Fruit fly (Drosophila melanogaster) whole organism, embryonic: Measurements from ENCODE around the gene CG44476.
A peak's percentile ranks its signal among the peaks of the same experiment; 100 is the strongest.

Experiments
- Ada2b ChIP-seq: fragments of 200-800 bp; sonication (Bioruptor generic); IDR thresholded peaks from 2 replicates; pipeline ENCODE4 v1.3.6; 2022; ENCODE audit warnings: missing biosample characterization, missing genetic modification characterization
- Aef1 ChIP-seq: fragments of 200-800 bp; sonication (Bioruptor generic); IDR thresholded peaks from 3 replicates; pipeline ENCODE4 v1.3.6; 2022; ENCODE audit warnings: missing biosample characterization, missing genetic modification characterization
- CG13123 ChIP-seq: fragments of 200-800 bp; sonication (Bioruptor generic); optimal IDR thresholded peaks from 2 replicates; lab custom pipeline; 2016; ENCODE audit warnings: missing biosample characterization, missing genetic modification characterization
- CG15696 ChIP-seq: fragments of 200-800 bp; sonication (Bioruptor generic); optimal IDR thresholded peaks from 2 replicates; lab custom pipeline; 2019; ENCODE audit warnings: missing biosample characterization, mild to moderate bottlenecking, missing genetic modification characterization, moderate library complexity
- CG1647 ChIP-seq: fragments of 200-800 bp; sonication (Bioruptor generic); optimal IDR thresholded peaks from 3 replicates; lab custom pipeline; 2016; ENCODE audit warnings: missing biosample characterization, missing genetic modification characterization
- CG17328 ChIP-seq: fragments of 200-800 bp; sonication (Bioruptor generic); IDR thresholded peaks from 2 replicates; pipeline ENCODE4 v1.3.6; 2022; ENCODE audit warnings: missing biosample characterization, missing genetic modification characterization
- CG17359 ChIP-seq: fragments of 200-800 bp; sonication (Bioruptor generic); optimal IDR thresholded peaks from 3 replicates; lab custom pipeline; 2018; ENCODE audit warnings: missing biosample characterization, mild to moderate bottlenecking, missing genetic modification characterization, moderate library complexity
- CG2889 ChIP-seq: fragments of 200-800 bp; sonication (Bioruptor generic); IDR thresholded peaks from 3 replicates; pipeline ENCODE4 v1.3.6; 2022; ENCODE audit warnings: missing biosample characterization, missing genetic modification characterization
- CG31224 ChIP-seq: fragments of 200-800 bp; sonication (Bioruptor generic); IDR thresholded peaks from 2 replicates; pipeline ENCODE4 v1.3.6; 2022; ENCODE audit warnings: missing biosample characterization, missing genetic modification characterization
- CG32532 ChIP-seq: fragments of 200-800 bp; sonication (Bioruptor generic); IDR thresholded peaks from 2 replicates; pipeline ENCODE4 v1.3.6; 2022; ENCODE audit warnings: missing biosample characterization, missing genetic modification characterization
- CG6254 ChIP-seq: fragments of 200-800 bp; sonication (Bioruptor generic); optimal IDR thresholded peaks from 3 replicates; lab custom pipeline; 2017; ENCODE audit warnings: mild to moderate bottlenecking, missing biosample characterization, missing genetic modification reagents, missing genetic modification characterization
- CG6791 ChIP-seq: fragments of 200-800 bp; sonication (Bioruptor generic); IDR thresholded peaks from 3 replicates; pipeline ENCODE4 v1.3.6; 2022; ENCODE audit warnings: missing biosample characterization, missing genetic modification characterization; ENCODE audit not compliant: partially characterized antibody
- CG7271 ChIP-seq: fragments of 200-800 bp; sonication (Bioruptor generic); optimal IDR thresholded peaks from 2 replicates; lab custom pipeline; 2018; ENCODE audit warnings: missing biosample characterization, mild to moderate bottlenecking, missing genetic modification characterization, moderate library complexity
- GATAe ChIP-seq: fragments of 200-800 bp; sonication (Bioruptor generic); conservative IDR thresholded peaks from 2 replicates; pipeline ENCODE4 v1.3.6; 2022; ENCODE audit warnings: missing biosample characterization, missing genetic modification characterization
- Gug ChIP-seq: fragments of 200-800 bp; sonication (Bioruptor generic); IDR thresholded peaks from 4 replicates; pipeline ENCODE4 v1.3.6; 2022; ENCODE audit warnings: missing biosample characterization, missing genetic modification characterization
- HLH54F ChIP-seq: fragments of 200-800 bp; sonication (Bioruptor generic); optimal IDR thresholded peaks from 3 replicates; lab custom pipeline; 2016; ENCODE audit warnings: missing biosample characterization, missing genetic modification characterization
- Hand ChIP-seq: fragments of 200-800 bp; sonication (Bioruptor generic); optimal IDR thresholded peaks from 2 replicates; lab custom pipeline; 2017; ENCODE audit warnings: mild to moderate bottlenecking, missing biosample characterization, missing genetic modification reagents, missing genetic modification characterization
- Jarid2 ChIP-seq: fragments of 200-800 bp; sonication (Bioruptor generic); optimal IDR thresholded peaks from 3 replicates; lab custom pipeline; 2017; ENCODE audit warnings: mild to moderate bottlenecking, missing biosample characterization, missing genetic modification reagents, missing genetic modification characterization
- MBD-R2 ChIP-seq: fragments of 200-800 bp; sonication (Bioruptor generic); IDR thresholded peaks from 2 replicates; pipeline ENCODE4 v1.3.6; 2022; ENCODE audit warnings: missing biosample characterization, missing genetic modification characterization
- NFAT ChIP-seq: fragments of 200-800 bp; sonication (Bioruptor generic); IDR thresholded peaks from 2 replicates; pipeline ENCODE4 v1.3.6; 2022; ENCODE audit warnings: missing biosample characterization, missing genetic modification characterization
- NK7.1 ChIP-seq: fragments of 200-800 bp; sonication (Bioruptor generic); optimal IDR thresholded peaks from 3 replicates; lab custom pipeline; 2016; ENCODE audit warnings: missing biosample characterization, missing genetic modification characterization
- Nf-YA ChIP-seq: fragments of 200-800 bp; sonication (Bioruptor generic); IDR thresholded peaks from 2 replicates; pipeline ENCODE4 v1.3.6; 2022; ENCODE audit warnings: missing biosample characterization, missing genetic modification characterization
- Oaz ChIP-seq: fragments of 200-800 bp; sonication (Bioruptor generic); IDR thresholded peaks from 2 replicates; pipeline ENCODE4 v1.3.6; 2022; ENCODE audit warnings: missing biosample characterization, missing genetic modification characterization
- aop ChIP-seq: fragments of 200-800 bp; sonication (Bioruptor generic); IDR thresholded peaks from 2 replicates; pipeline ENCODE4 v1.3.6; 2022; ENCODE audit warnings: missing biosample characterization, missing genetic modification characterization
- ash1 ChIP-seq: fragments of 200-800 bp; sonication (Bioruptor generic); optimal IDR thresholded peaks from 2 replicates; lab custom pipeline; 2018; ENCODE audit warnings: missing biosample characterization, mild to moderate bottlenecking, missing genetic modification characterization
- bigmax ChIP-seq: fragments of 200-800 bp; sonication (Bioruptor generic); optimal IDR thresholded peaks from 2 replicates; lab custom pipeline; 2018; ENCODE audit warnings: missing biosample characterization, mild to moderate bottlenecking, missing genetic modification characterization
- danr ChIP-seq: fragments of 200-800 bp; sonication (Bioruptor generic); IDR thresholded peaks from 2 replicates; pipeline ENCODE4 v1.3.6; 2022; ENCODE audit warnings: missing biosample characterization, missing genetic modification characterization
- dpn ChIP-seq, 2 experiments: fragments of 200-800 bp; sonication (Bioruptor generic); optimal IDR thresholded peaks; 3 replicates each; lab custom pipeline; 2016; ENCODE audit warnings: missing biosample characterization in 2 of 2, missing genetic modification characterization in 2 of 2
- ftz-f1 ChIP-seq: fragments of 200-800 bp; sonication (Bioruptor generic); optimal IDR thresholded peaks from 2 replicates; lab custom pipeline; 2016; ENCODE audit warnings: missing biosample characterization, missing genetic modification characterization
- gce ChIP-seq: fragments of 200-800 bp; sonication (Bioruptor generic); IDR thresholded peaks from 3 replicates; pipeline ENCODE4 v1.3.6; 2022; ENCODE audit warnings: missing biosample characterization, missing genetic modification characterization
- gfzf ChIP-seq: fragments of 200-800 bp; sonication (Bioruptor generic); optimal IDR thresholded peaks from 2 replicates; lab custom pipeline; 2016; ENCODE audit warnings: missing biosample characterization, mild to moderate bottlenecking, missing genetic modification characterization, moderate library complexity
- gsb-n ChIP-seq: fragments of 200-800 bp; sonication (Bioruptor generic); optimal IDR thresholded peaks from 3 replicates; lab custom pipeline; 2018; ENCODE audit warnings: missing biosample characterization, mild to moderate bottlenecking, missing genetic modification characterization
- hkb ChIP-seq, 2 experiments: fragments of 200-800 bp in 1 of 2; fragments of >200 bp in 1 of 2; sonication (Bioruptor generic) in 1 of 2; IDR thresholded peaks in 1 of 2; optimal IDR thresholded peaks in 1 of 2; 2 replicates each; pipeline versions ENCODE4 v1.3.6 to Lab custom; 2017 to 2022; ENCODE audit warnings: missing biosample characterization in 1 of 2, missing genetic modification characterization in 1 of 2
- insv ChIP-seq, 2 experiments: fragments of 200-800 bp; sonication (Bioruptor generic); optimal IDR thresholded peaks; 3 replicates each; lab custom pipeline; 2016 to 2018; ENCODE audit warnings: missing biosample characterization in 2 of 2, missing genetic modification characterization in 2 of 2
- jigr1 ChIP-seq: fragments of 200-800 bp; sonication (Bioruptor generic); IDR thresholded peaks from 3 replicates; pipeline ENCODE4 v1.3.6; 2022; ENCODE audit warnings: missing biosample characterization, missing genetic modification characterization
- lola ChIP-seq, 3 experiments: fragments of >200 bp in 2 of 3; fragments of 200-800 bp in 1 of 3; sonication (Bioruptor generic) in 1 of 3; optimal IDR thresholded peaks; 2 replicates each; lab custom pipeline; 2017 to 2019; ENCODE audit warnings: missing biosample characterization in 3 of 3, missing genetic modification characterization in 3 of 3, mild to moderate bottlenecking in 1 of 3, moderate library complexity in 1 of 3
- mam ChIP-seq: fragments of 200-800 bp; sonication (Bioruptor generic); optimal IDR thresholded peaks from 3 replicates; lab custom pipeline; 2016; ENCODE audit warnings: missing biosample characterization, missing genetic modification characterization
- nerfin-2 ChIP-seq: fragments of 200-800 bp; sonication (Bioruptor generic); IDR thresholded peaks from 2 replicates; pipeline ENCODE4 v1.3.6; 2022; ENCODE audit warnings: missing biosample characterization, missing genetic modification characterization; ENCODE audit not compliant: partially characterized antibody
- pita ChIP-seq: fragments of 200-800 bp; sonication (Bioruptor generic); optimal IDR thresholded peaks from 2 replicates; lab custom pipeline; 2017; ENCODE audit warnings: missing biosample characterization, mild to moderate bottlenecking, missing genetic modification characterization
- prd ChIP-seq, 3 experiments: fragments of >200 bp in 2 of 3; fragments of 200-800 bp in 1 of 3; sonication (Bioruptor generic) in 1 of 3; optimal IDR thresholded peaks in 2 of 3; IDR thresholded peaks in 1 of 3; 2 replicates in 2 of 3; 3 replicates in 1 of 3; pipeline versions ENCODE4 v1.3.6 to Lab custom; 2017 to 2022; ENCODE audit warnings: missing biosample characterization in 1 of 3, missing genetic modification characterization in 1 of 3
- salm ChIP-seq: fragments of 200-800 bp; sonication (Bioruptor generic); optimal IDR thresholded peaks from 2 replicates; lab custom pipeline; 2018; ENCODE audit warnings: missing biosample characterization, mild to moderate bottlenecking, missing genetic modification characterization
- sc ChIP-seq, 3 experiments: fragments of >200 bp in 2 of 3; fragments of 200-800 bp in 1 of 3; sonication (Bioruptor generic) in 1 of 3; optimal IDR thresholded peaks; 2 replicates in 2 of 3; 3 replicates in 1 of 3; lab custom pipeline; 2017; ENCODE audit warnings: mild to moderate bottlenecking in 1 of 3, missing biosample characterization in 1 of 3, missing genetic modification characterization in 1 of 3, missing genetic modification reagents in 1 of 3
- toy ChIP-seq: fragments of 200-800 bp; sonication (Bioruptor generic); IDR thresholded peaks from 2 replicates; pipeline ENCODE4 v1.3.6; 2022; ENCODE audit warnings: missing biosample characterization, missing genetic modification characterization
- unc-4 ChIP-seq: fragments of 200-800 bp; sonication (Bioruptor generic); IDR thresholded peaks from 2 replicates; pipeline ENCODE4 v1.3.6; 2022; ENCODE audit warnings: missing biosample characterization, missing genetic modification characterization; ENCODE audit not compliant: partially characterized antibody
- z ChIP-seq: fragments of 200-800 bp; sonication (Bioruptor generic); IDR thresholded peaks from 3 replicates; pipeline ENCODE4 v1.3.6; 2022; ENCODE audit warnings: missing biosample characterization, missing genetic modification characterization
- zf30C ChIP-seq: fragments of 200-800 bp; sonication (Bioruptor generic); optimal IDR thresholded peaks from 3 replicates; lab custom pipeline; 2018; ENCODE audit warnings: missing biosample characterization, mild to moderate bottlenecking, missing genetic modification characterization

Gene CG44476

dm6 chr2L:18151826-18152138 is 38.8 kb upstream of the CG44476 start (continued):
- TF ChIP-seq Gug (no peak), CG7271 (no peak), dpn (GFP tag; optimal IDR thresholded peaks at IDR 0.05; lab: Kevin White, UChicago) (no peak)

dm6 chr2L:18151134-18151825 is 38.3 kb upstream of the CG44476 start:
- TF ChIP-seq CG13123 (GFP tag; lab: Kevin White, UChicago) (no peak), hkb (optimal IDR thresholded peaks at IDR 0.05; lab: Kevin White, UChicago) (no peak), hkb (GFP tag; IDR thresholded peaks at IDR 0.05; lab: Robert Waterston, UW) (peak; percentile 45; the same call in 1 of the 2 replicates), gfzf (GFP tag; lab: Kevin White, UChicago) (no peak), CG31224 (GFP tag; lab: Robert Waterston, UW) (peak; percentile 39; the same call in 1 of the 2 replicates), bigmax (GFP tag; lab: Kevin White, UChicago) (no peak), MBD-R2 (peak; percentile 24; the same call in 1 of the 2 replicates), CG17328 (GFP tag; lab: Robert Waterston, UW) (peak; percentile 29; the same call in 1 of the 2 replicates), HLH54F (peak; percentile 70), CG1647 (GFP tag; lab: Kevin White, UChicago) (peak; percentile 32), aop (GFP tag; lab: Robert Waterston, UW) (no peak), Oaz (GFP tag; lab: Robert Waterston, UW) (peak; percentile 46; the same call in 1 of the 2 replicates), ftz-f1 (GFP tag; lab: Kevin White, UChicago) (no peak), Jarid2 (GFP tag; lab: Kevin White, UChicago) (no peak), pita (GFP tag; lab: Kevin White, UChicago) (no peak), CG2889 (GFP tag; lab: Robert Waterston, UW) (no peak), zf30C (GFP tag; lab: Kevin White, UChicago) (no peak), danr (GFP tag; lab: Robert Waterston, UW) (peak; percentile 56; the same call in 1 of the 2 replicates), ash1 (GFP tag; lab: Kevin White, UChicago) (no peak), insv (GFP tag; optimal IDR thresholded peaks at IDR 0.05; lab: Kevin White, UChicago) (no peak), CG32532 (peak; percentile 76), gsb-n (tag; lab: Kevin White, UChicago) (no peak), unc-4 (0 out of 2 replicates have a peak, but pooled peaks have one; percentile 23), lola (GFP tag; optimal IDR thresholded peaks at IDR 0.05; lab: Kevin White, UChicago) (no peak), Hand (GFP tag; lab: Kevin White, UChicago) (no peak), jigr1 (GFP tag; lab: Robert Waterston, UW) (peak; percentile 32; the same call in 1 of the 3 replicates), prd (optimal IDR thresholded peaks at IDR 0.05; lab: Kevin White, UChicago) (no peak), prd (GFP tag; IDR thresholded peaks at IDR 0.05; lab: Robert Waterston, UW) (peak; percentile 86), CG17359 (tag; lab: Kevin White, UChicago) (peak; percentile 30), GATAe (GFP tag; lab: Robert Waterston, UW) (no peak), sc (optimal IDR thresholded peaks at IDR 0.05; lab: Kevin White, UChicago) (no peak), sc (GFP tag; optimal IDR thresholded peaks at IDR 0.05; lab: Kevin White, UChicago) (no peak), toy (GFP tag; lab: Robert Waterston, UW) (peak; percentile 57; the same call in 1 of the 2 replicates), CG6791 (GFP tag; lab: Robert Waterston, UW) (no peak), CG15696 (tag; lab: Kevin White, UChicago) (no peak), Aef1 (GFP tag; lab: Robert Waterston, UW) (peak; percentile 79), CG6254 (no peak), nerfin-2 (GFP tag; lab: Robert Waterston, UW) (no peak), Ada2b (GFP tag; lab: Robert Waterston, UW) (peak; percentile 74), mam (GFP tag; lab: Kevin White, UChicago) (peak; percentile 73), NK7.1 (GFP tag; lab: Kevin White, UChicago) (peak; percentile 54), salm (tag; lab: Kevin White, UChicago) (no peak), z (GFP tag; lab: Robert Waterston, UW) (peak; percentile 97), Nf-YA (GFP tag; lab: Robert Waterston, UW) (no peak), gce (GFP tag; lab: Robert Waterston, UW) (no peak), NFAT (GFP tag; lab: Robert Waterston, UW) (peak; percentile 85)
